Fruit fly (Drosophila melanogaster) whole organism, embryonic: ENCODE data around the gene CG14277.

Experiments
- ATbp ChIP-seq: fragments of 200-800 bp; sonication (Bioruptor generic); optimal IDR thresholded peaks from 2 replicates; lab custom pipeline; 2017; ENCODE audit warnings: missing biosample characterization, mild to moderate bottlenecking, missing genetic modification characterization, missing genetic modification reagents
- CG11247 ChIP-seq: fragments of 200-800 bp; sonication (Bioruptor generic); IDR thresholded peaks from 2 replicates; pipeline ENCODE4 v1.3.6; 2022; ENCODE audit warnings: missing biosample characterization, missing genetic modification characterization
- CG11560 ChIP-seq: fragments of 200-800 bp; sonication (Bioruptor generic); IDR thresholded peaks from 3 replicates; pipeline ENCODE4 v1.3.6; 2022; ENCODE audit warnings: missing biosample characterization, missing genetic modification characterization
- CG11695 ChIP-seq: fragments of 200-800 bp; sonication (Bioruptor generic); IDR thresholded peaks from 3 replicates; pipeline ENCODE4 v1.3.6; 2022; ENCODE audit warnings: missing biosample characterization, missing genetic modification characterization
- CG12659 ChIP-seq: fragments of 200-800 bp; sonication (Bioruptor generic); optimal IDR thresholded peaks from 3 replicates; lab custom pipeline; 2017; ENCODE audit warnings: mild to moderate bottlenecking, missing biosample characterization, missing genetic modification reagents, missing genetic modification characterization
- CG13287 ChIP-seq: fragments of 200-800 bp; sonication (Bioruptor generic); IDR thresholded peaks from 2 replicates; pipeline ENCODE4 v1.3.6; 2022; ENCODE audit warnings: missing biosample characterization, missing genetic modification characterization; ENCODE audit not compliant: partially characterized antibody
- CG13296 ChIP-seq: fragments of 200-800 bp; sonication (Bioruptor generic); optimal IDR thresholded peaks from 3 replicates; lab custom pipeline; 2018; ENCODE audit warnings: missing biosample characterization, mild to moderate bottlenecking, missing genetic modification characterization
- CG14050 ChIP-seq: fragments of 200-800 bp; sonication (Bioruptor generic); IDR thresholded peaks from 3 replicates; pipeline ENCODE4 v1.3.6; 2022; ENCODE audit warnings: missing biosample characterization, missing genetic modification characterization
- CG14667 ChIP-seq: fragments of 200-800 bp; sonication (Bioruptor generic); IDR thresholded peaks from 2 replicates; pipeline ENCODE4 v1.3.6; 2022; ENCODE audit warnings: missing biosample characterization, missing genetic modification characterization
- CG14710 ChIP-seq: fragments of 200-800 bp; sonication (Bioruptor generic); optimal IDR thresholded peaks from 3 replicates; lab custom pipeline; 2019; ENCODE audit warnings: missing biosample characterization, mild to moderate bottlenecking, missing genetic modification characterization, moderate library complexity
- CG15479 ChIP-seq: fragments of 200-800 bp; sonication (Bioruptor generic); optimal IDR thresholded peaks from 3 replicates; lab custom pipeline; 2019; ENCODE audit warnings: missing biosample characterization, mild to moderate bottlenecking, missing genetic modification characterization, moderate library complexity
- CG17361 ChIP-seq: fragments of 200-800 bp; sonication (Bioruptor generic); IDR thresholded peaks from 3 replicates; pipeline ENCODE4 v1.3.6; 2022; ENCODE audit warnings: missing biosample characterization, missing genetic modification characterization
- CG18599 ChIP-seq: fragments of 200-800 bp; sonication (Bioruptor generic); optimal IDR thresholded peaks from 3 replicates; lab custom pipeline; 2017; ENCODE audit warnings: missing biosample characterization, missing genetic modification characterization, mild to moderate bottlenecking, moderate library complexity, missing genetic modification reagents
- CG32532 ChIP-seq: fragments of 200-800 bp; sonication (Bioruptor generic); IDR thresholded peaks from 2 replicates; pipeline ENCODE4 v1.3.6; 2022; ENCODE audit warnings: missing biosample characterization, missing genetic modification characterization
- CG34376 ChIP-seq: fragments of 200-800 bp; sonication (Bioruptor generic); optimal IDR thresholded peaks from 2 replicates; lab custom pipeline; 2018; ENCODE audit warnings: missing biosample characterization, mild to moderate bottlenecking, missing genetic modification characterization
- CG43689 ChIP-seq: fragments of 200-800 bp; sonication (Bioruptor generic); IDR thresholded peaks from 2 replicates; pipeline ENCODE4 v1.3.6; 2022; ENCODE audit warnings: missing biosample characterization, missing genetic modification characterization
- CG4617 ChIP-seq: fragments of 200-800 bp; sonication (Bioruptor generic); optimal IDR thresholded peaks from 3 replicates; lab custom pipeline; 2016; ENCODE audit warnings: missing biosample characterization, missing genetic modification characterization, borderline replicate concordance
- D ChIP-seq, 2 experiments: fragments of 200-800 bp in 1 of 2; fragments of >200 bp in 1 of 2; sonication (Bioruptor generic) in 1 of 2; optimal IDR thresholded peaks; 2 replicates in 1 of 2; 3 replicates in 1 of 2; lab custom pipeline; 2017; ENCODE audit warnings: mild to moderate bottlenecking in 1 of 2, missing biosample characterization in 1 of 2, missing genetic modification characterization in 1 of 2, missing genetic modification reagents in 1 of 2
- Dad ChIP-seq: fragments of 200-800 bp; sonication (Bioruptor generic); optimal IDR thresholded peaks from 3 replicates; lab custom pipeline; 2016; ENCODE audit warnings: missing biosample characterization, missing genetic modification characterization
- Elba2 ChIP-seq: fragments of 200-800 bp; sonication (Bioruptor generic); optimal IDR thresholded peaks from 3 replicates; lab custom pipeline; 2016; ENCODE audit warnings: missing biosample characterization, missing genetic modification characterization
- Ets97D ChIP-seq: fragments of 200-800 bp; sonication (Bioruptor generic); optimal IDR thresholded peaks from 3 replicates; lab custom pipeline; 2016; ENCODE audit warnings: missing biosample characterization, missing genetic modification characterization
- Fer2 ChIP-seq: fragments of 200-800 bp; sonication (Bioruptor generic); optimal IDR thresholded peaks from 2 replicates; lab custom pipeline; 2018; ENCODE audit warnings: missing biosample characterization, mild to moderate bottlenecking, missing genetic modification characterization, moderate library complexity
- GATAe ChIP-seq: fragments of 200-800 bp; sonication (Bioruptor generic); conservative IDR thresholded peaks from 2 replicates; pipeline ENCODE4 v1.3.6; 2022; ENCODE audit warnings: missing biosample characterization, missing genetic modification characterization
- H15 ChIP-seq: fragments of 200-800 bp; sonication (Bioruptor generic); IDR thresholded peaks from 3 replicates; pipeline ENCODE4 v1.3.6; 2022; ENCODE audit warnings: missing biosample characterization, missing genetic modification characterization
- Jarid2 ChIP-seq: fragments of 200-800 bp; sonication (Bioruptor generic); optimal IDR thresholded peaks from 3 replicates; lab custom pipeline; 2017; ENCODE audit warnings: mild to moderate bottlenecking, missing biosample characterization, missing genetic modification reagents, missing genetic modification characterization
- NK7.1 ChIP-seq: fragments of 200-800 bp; sonication (Bioruptor generic); optimal IDR thresholded peaks from 3 replicates; lab custom pipeline; 2016; ENCODE audit warnings: missing biosample characterization, missing genetic modification characterization
- Pdp1 ChIP-seq, 2 experiments: fragments of 200-800 bp; sonication (Bioruptor generic); optimal IDR thresholded peaks; 3 replicates each; lab custom pipeline; 2016; ENCODE audit warnings: missing biosample characterization in 2 of 2, missing genetic modification characterization in 2 of 2, mild to moderate bottlenecking in 1 of 2, moderate library complexity in 1 of 2
- bbx ChIP-seq: fragments of 200-800 bp; sonication (Bioruptor generic); IDR thresholded peaks from 2 replicates; pipeline ENCODE4 v1.3.6; 2022; ENCODE audit warnings: missing biosample characterization, missing genetic modification characterization; ENCODE audit not compliant: partially characterized antibody
- cad ChIP-seq: fragments of >200 bp; optimal IDR thresholded peaks from 2 replicates; lab custom pipeline; 2017; ENCODE audit warnings: missing biosample characterization, missing genetic modification characterization
- crc ChIP-seq: fragments of 200-800 bp; sonication (Bioruptor generic); optimal IDR thresholded peaks from 2 replicates; lab custom pipeline; 2016; ENCODE audit warnings: missing biosample characterization, missing genetic modification characterization
- ewg ChIP-seq: fragments of 200-800 bp; sonication (Bioruptor generic); optimal IDR thresholded peaks from 3 replicates; lab custom pipeline; 2017; ENCODE audit warnings: mild to moderate bottlenecking, missing biosample characterization, missing genetic modification reagents, missing genetic modification characterization
- ham ChIP-seq: fragments of 200-800 bp; sonication (Bioruptor generic); IDR thresholded peaks from 2 replicates; pipeline ENCODE4 v1.3.6; 2022; ENCODE audit warnings: missing biosample characterization, missing genetic modification characterization
- her ChIP-seq: fragments of 200-800 bp; sonication (Bioruptor generic); optimal IDR thresholded peaks from 2 replicates; lab custom pipeline; 2016; ENCODE audit warnings: missing biosample characterization, missing genetic modification characterization
- hkb ChIP-seq, 2 experiments: fragments of 200-800 bp in 1 of 2; fragments of >200 bp in 1 of 2; sonication (Bioruptor generic) in 1 of 2; IDR thresholded peaks in 1 of 2; optimal IDR thresholded peaks in 1 of 2; 2 replicates each; pipeline versions ENCODE4 v1.3.6 to Lab custom; 2017 to 2022; ENCODE audit warnings: missing biosample characterization in 1 of 2, missing genetic modification characterization in 1 of 2
- jing ChIP-seq: fragments of 200-800 bp; sonication (Bioruptor generic); optimal IDR thresholded peaks from 2 replicates; lab custom pipeline; 2018; ENCODE audit warnings: missing biosample characterization, mild to moderate bottlenecking, missing genetic modification characterization
- lab ChIP-seq: fragments of 200-800 bp; sonication (Bioruptor generic); optimal IDR thresholded peaks from 3 replicates; lab custom pipeline; 2017; ENCODE audit warnings: missing biosample characterization, missing genetic modification characterization, mild to moderate bottlenecking, moderate library complexity, missing genetic modification reagents
- pho ChIP-seq: fragments of 200-800 bp; sonication (Bioruptor generic); optimal IDR thresholded peaks from 2 replicates; lab custom pipeline; 2016; ENCODE audit warnings: missing biosample characterization, missing genetic modification characterization
- shn ChIP-seq: fragments of 200-800 bp; sonication (Bioruptor generic); optimal IDR thresholded peaks from 3 replicates; lab custom pipeline; 2016; ENCODE audit warnings: missing biosample characterization, missing genetic modification characterization
- sob ChIP-seq: fragments of 200-800 bp; sonication (Bioruptor generic); IDR thresholded peaks from 2 replicates; pipeline ENCODE4 v1.3.6; 2022; ENCODE audit warnings: missing biosample characterization, missing genetic modification characterization
- sr ChIP-seq: fragments of 200-800 bp; sonication (Bioruptor generic); IDR thresholded peaks from 3 replicates; pipeline ENCODE4 v1.3.6; 2022; ENCODE audit warnings: missing biosample characterization, missing genetic modification characterization
- stc ChIP-seq: fragments of 200-800 bp; sonication (Bioruptor generic); IDR thresholded peaks from 2 replicates; pipeline ENCODE4 v1.3.6; 2022; ENCODE audit warnings: missing biosample characterization, missing genetic modification characterization
- tgo ChIP-seq: fragments of 200-800 bp; sonication (Bioruptor generic); IDR thresholded peaks from 3 replicates; pipeline ENCODE4 v1.3.6; 2022; ENCODE audit warnings: missing biosample characterization, missing genetic modification characterization
- ttk ChIP-seq: fragments of 200-800 bp; sonication (Bioruptor generic); IDR thresholded peaks from 2 replicates; pipeline ENCODE4 v2.1.2; 2022; ENCODE audit warnings: missing biosample characterization, missing genetic modification characterization
- twi ChIP-seq: fragments of 200-800 bp; optimal IDR thresholded peaks from 2 replicates; lab custom pipeline; 2019; ENCODE audit warnings: missing biosample characterization, mild to moderate bottlenecking, missing genetic modification characterization, moderate library complexity
- tx ChIP-seq: fragments of 200-800 bp; sonication (Bioruptor generic); optimal IDR thresholded peaks from 2 replicates; lab custom pipeline; 2016; ENCODE audit warnings: missing biosample characterization, missing genetic modification characterization
- unc-4 ChIP-seq: fragments of 200-800 bp; sonication (Bioruptor generic); IDR thresholded peaks from 2 replicates; pipeline ENCODE4 v1.3.6; 2022; ENCODE audit warnings: missing biosample characterization, missing genetic modification characterization; ENCODE audit not compliant: partially characterized antibody
- wor ChIP-seq: fragments of 200-800 bp; sonication (Bioruptor generic); IDR thresholded peaks from 2 replicates; pipeline ENCODE4 v1.3.6; 2022; ENCODE audit warnings: missing biosample characterization, missing genetic modification characterization
- zen2 ChIP-seq: fragments of 200-800 bp; sonication (Bioruptor generic); IDR thresholded peaks from 3 replicates; pipeline ENCODE4 v1.3.6; 2022; ENCODE audit warnings: missing biosample characterization, missing genetic modification characterization; ENCODE audit not compliant: partially characterized antibody

CG14277 gene

DNA sequence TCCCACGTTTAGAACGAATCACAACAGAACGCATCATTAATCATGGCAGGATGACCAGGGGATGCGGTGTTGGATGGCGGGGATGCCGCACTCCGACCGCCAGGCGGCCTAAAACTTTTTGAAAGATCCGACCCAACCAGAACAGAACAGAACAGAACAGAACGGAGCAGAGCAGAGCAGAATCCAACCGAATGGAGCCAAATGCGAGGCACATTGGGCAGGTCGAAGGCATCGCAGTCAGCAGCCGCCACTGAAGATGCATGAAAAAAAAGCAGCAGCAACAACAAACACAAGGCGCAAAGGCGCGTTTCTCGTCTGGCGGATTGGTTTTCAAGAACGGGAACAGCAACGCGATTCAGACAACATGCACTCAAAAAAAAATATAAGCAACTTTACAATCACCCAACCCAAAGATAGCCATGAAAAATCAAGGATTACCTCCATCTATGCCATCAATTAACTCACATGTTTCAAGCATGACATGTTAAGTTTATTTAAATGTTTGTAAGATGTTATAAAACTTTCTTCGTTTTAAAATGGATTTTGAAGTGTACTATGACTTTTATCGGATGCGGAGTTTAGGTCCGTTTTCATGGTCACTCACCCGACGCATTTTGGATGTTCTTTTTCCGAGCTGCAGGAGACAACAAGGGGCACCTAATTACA, 37.2 kb downstream of the CG14277 start (continued):
- TF ChIP-seq tgo (GFP tag; lab: Robert Waterston, UW): peak; percentile 33; the same call in 1 of the 3 replicates
- TF ChIP-seq CG14050 (GFP tag; lab: Robert Waterston, UW): no peak
- TF ChIP-seq ham (GFP tag; lab: Robert Waterston, UW): no peak
- peak; percentile 24 for TF ChIP-seq ATbp (GFP tag; lab: Kevin White, UChicago)
- peak; percentile 68 for TF ChIP-seq twi (tag; lab: Kevin White, UChicago)
- no peak for TF ChIP-seq her (GFP tag; lab: Kevin White, UChicago)
- TF ChIP-seq pho: no peak
- no peak for TF ChIP-seq CG11247 (GFP tag; lab: Robert Waterston, UW)
- peak; percentile 6; the same call in 1 of the 2 replicates for TF ChIP-seq sob (GFP tag; lab: Robert Waterston, UW)
- TF ChIP-seq stc: peak; percentile 50
- TF ChIP-seq hkb (optimal IDR thresholded peaks at IDR 0.05; lab: Kevin White, UChicago): no peak
- TF ChIP-seq hkb (GFP tag; IDR thresholded peaks at IDR 0.05; lab: Robert Waterston, UW): peak; percentile 59; the same call in 1 of the 2 replicates
- peak; percentile 36 for TF ChIP-seq tx (GFP tag; lab: Kevin White, UChicago)
- TF ChIP-seq CG43689 (GFP tag; lab: Robert Waterston, UW): no peak
- 0 out of 2 replicates have a peak, but pooled peaks have one; percentile 15 for TF ChIP-seq ttk (GFP tag; lab: Robert Waterston, UW)
- TF ChIP-seq Pdp1 (GFP tag; optimal IDR thresholded peaks at IDR 0.05; lab: Kevin White, UChicago): peak; percentile 47 to 51
- no peak for TF ChIP-seq CG34376
- TF ChIP-seq unc-4 (GFP tag; lab: Robert Waterston, UW): no peak
- TF ChIP-seq bbx (GFP tag; lab: Robert Waterston, UW): no peak
- peak; percentile 67; the same call in 1 of the 3 replicates for TF ChIP-seq CG11695
- no peak for TF ChIP-seq Elba2
- TF ChIP-seq D (optimal IDR thresholded peaks at IDR 0.05; lab: Kevin White, UChicago): no peak
- TF ChIP-seq D (GFP tag; optimal IDR thresholded peaks at IDR 0.05; lab: Kevin White, UChicago): peak; percentile 73
- TF ChIP-seq CG13287 (GFP tag; lab: Robert Waterston, UW): no peak
- peak; percentile 18 for TF ChIP-seq lab (GFP tag; lab: Kevin White, UChicago)
- no peak for TF ChIP-seq CG13296 (GFP tag; lab: Kevin White, UChicago)
- peak; percentile 27 for TF ChIP-seq Ets97D (GFP tag; lab: Kevin White, UChicago)
- TF ChIP-seq CG18599: peak; percentile 20
- TF ChIP-seq CG14667 (GFP tag; lab: Robert Waterston, UW): no peak
- TF ChIP-seq Fer2 (tag; lab: Kevin White, UChicago): no peak
- TF ChIP-seq cad (GFP tag; lab: Kevin White, UChicago): no peak
- no peak for TF ChIP-seq CG15479 (GFP tag; lab: Kevin White, UChicago)
- peak; percentile 7; the same call in 1 of the 2 replicates for TF ChIP-seq CG32532 (GFP tag; lab: Robert Waterston, UW)
- TF ChIP-seq NK7.1 (GFP tag; lab: Kevin White, UChicago): no peak
- no peak for TF ChIP-seq shn
- TF ChIP-seq CG11560: no peak
- TF ChIP-seq jing: peak; percentile 58
- TF ChIP-seq crc (GFP tag; lab: Kevin White, UChicago): peak; percentile 8
- peak; percentile 52 for TF ChIP-seq Dad (GFP tag; lab: Kevin White, UChicago)
- TF ChIP-seq sr (GFP tag; lab: Robert Waterston, UW): no peak
- TF ChIP-seq CG12659 (GFP tag; lab: Kevin White, UChicago): peak; percentile 4
- peak; percentile 39; the same call in 1 of the 3 replicates for TF ChIP-seq H15 (GFP tag; lab: Robert Waterston, UW)
- no peak for TF ChIP-seq CG4617 (GFP tag; lab: Kevin White, UChicago)
- TF ChIP-seq ewg (GFP tag; lab: Kevin White, UChicago): peak; percentile 44
- peak; percentile 88 for TF ChIP-seq CG14710 (tag; lab: Kevin White, UChicago)
- no peak for TF ChIP-seq GATAe (GFP tag; lab: Robert Waterston, UW)
- TF ChIP-seq zen2 (GFP tag; lab: Robert Waterston, UW): no peak
- peak; percentile 79 for TF ChIP-seq CG17361 (GFP tag; lab: Robert Waterston, UW)
- no peak for TF ChIP-seq Jarid2
- no peak; the same call in 1 of the 2 replicates for TF ChIP-seq wor (GFP tag; lab: Robert Waterston, UW)
